Fruit fly (Drosophila melanogaster): ENCODE measurements around the gene ND-MNLL.

ND-MNLL gene

DNA sequence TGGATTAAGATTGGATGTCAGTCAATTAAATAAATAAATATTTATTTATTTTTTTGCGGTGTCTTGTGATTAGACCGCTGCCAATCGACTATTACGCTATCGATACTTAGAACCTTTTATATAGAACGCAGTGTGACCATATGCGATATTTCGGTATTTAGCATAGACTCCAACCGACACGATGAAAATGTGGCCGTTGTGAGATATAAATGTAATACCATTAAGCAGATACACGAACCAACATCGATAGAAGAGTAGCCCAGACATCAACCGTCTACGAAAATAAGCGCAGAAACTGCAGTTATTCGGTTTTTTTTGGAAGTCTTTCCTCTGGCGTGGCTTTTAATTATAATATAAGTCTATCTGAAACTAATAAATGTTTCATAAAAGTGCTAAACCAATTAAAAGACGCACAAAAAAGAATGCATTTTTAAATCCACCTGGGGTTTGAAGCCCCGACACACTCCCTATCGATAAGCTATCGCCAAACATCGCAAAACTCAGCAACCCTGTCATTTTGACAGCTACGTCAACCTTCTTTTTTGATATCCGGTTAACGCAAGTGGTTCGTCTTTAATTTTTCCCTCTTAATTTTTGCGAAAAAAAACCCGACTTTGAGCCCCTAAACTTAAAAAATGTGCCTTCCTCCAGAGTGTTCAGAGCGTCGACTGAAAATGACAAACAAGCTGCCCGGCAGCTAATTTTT, 39.8 kb upstream of the ND-MNLL start, which contains the start of the genes Dhdds and RpS14a:
Dhdds (minus strand) TSS at position 142 of the 706 bp plus-strand sequence.
RpS14a (plus strand) TSS at position 533 of the 706 bp plus-strand sequence.
- TF ChIP-seq Jra (GFP tag; optimal IDR thresholded peaks at IDR 0.05) (no peak), Hr83 (GFP tag; optimal IDR thresholded peaks at IDR 0.05; ENCODE audit: poor library complexity, severe bottlenecking) (peak; percentile 44), CrebA (GFP tag; optimal IDR thresholded peaks at IDR 0.05; ENCODE audit: borderline replicate concordance) (no peak), Dfd (GFP tag; optimal IDR thresholded peaks at IDR 0.05) (no peak), tai (GFP tag; optimal IDR thresholded peaks at IDR 0.05) (no peak), CG32264 (GFP tag; optimal IDR thresholded peaks at IDR 0.05) (no peak), Vsx2 (GFP tag; optimal IDR thresholded peaks at IDR 0.05; ENCODE audit: partially characterized antibody) (no peak), dmrt93B (GFP tag; optimal IDR thresholded peaks at IDR 0.05) (peak; percentile 81), sage (GFP tag; optimal IDR thresholded peaks at IDR 0.05) (peak; percentile 12), ey (GFP tag; optimal IDR thresholded peaks at IDR 0.05) (no peak), Rel (GFP tag; optimal IDR thresholded peaks at IDR 0.05) (no peak), Rel (tag; optimal IDR thresholded peaks at IDR 0.05) (peak; percentile 0), lola (GFP tag; optimal IDR thresholded peaks at IDR 0.05) (no peak), GATAd (GFP tag; optimal IDR thresholded peaks at IDR 0.05) (no peak), CG9705 (GFP tag; optimal IDR thresholded peaks at IDR 0.05) (peak; percentile 50), psq (GFP tag; optimal IDR thresholded peaks at IDR 0.05) (peak; percentile 37), Hr78 (GFP tag; optimal IDR thresholded peaks at IDR 0.05) (no peak), N (GFP tag; optimal IDR thresholded peaks at IDR 0.05) (no peak), dl (GFP tag; optimal IDR thresholded peaks at IDR 0.05; ENCODE audit: insufficient read depth in 1 of 2, partially characterized antibody in 2 of 2) (no peak), Myc (optimal IDR thresholded peaks at IDR 0.05) (peak; percentile 60), Dif (GFP tag; optimal IDR thresholded peaks at IDR 0.05; ENCODE audit: partially characterized antibody) (no peak), Hnf4 (GFP tag; optimal IDR thresholded peaks at IDR 0.05) (peak; percentile 10), dsf (GFP tag; optimal IDR thresholded peaks at IDR 0.05; ENCODE audit: borderline replicate concordance) (no peak), HLH106 (tag; optimal IDR thresholded peaks at IDR 0.05) (peak; percentile 38), brk (GFP tag; optimal IDR thresholded peaks at IDR 0.05) (peak; percentile 65), foxo (GFP tag; optimal IDR thresholded peaks at IDR 0.05) (peak in 1 of 2 experiments; percentile 34), h (GFP tag; optimal IDR thresholded peaks at IDR 0.05) (peak; percentile 46), sv (GFP tag; optimal IDR thresholded peaks at IDR 0.05) (peak; percentile 39), fru (GFP tag; optimal IDR thresholded peaks at IDR 0.05) (peak; percentile 42), Mio (GFP tag; optimal IDR thresholded peaks at IDR 0.05) (no peak), rgr (GFP tag; optimal IDR thresholded peaks at IDR 0.05) (peak; percentile 69), woc (GFP tag; optimal IDR thresholded peaks at IDR 0.05) (peak; percentile 4), br (GFP tag; optimal IDR thresholded peaks at IDR 0.05) (peak; percentile 48), OdsH (GFP tag; optimal IDR thresholded peaks at IDR 0.05) (peak; percentile 39), jim (GFP tag; optimal IDR thresholded peaks at IDR 0.05) (no peak), Sp1 (GFP tag; optimal IDR thresholded peaks at IDR 0.05) (peak; percentile 66), Abd-B (GFP tag; optimal IDR thresholded peaks at IDR 0.05) (no peak), pan (optimal IDR thresholded peaks at IDR 0.05) (no peak)

DNA sequence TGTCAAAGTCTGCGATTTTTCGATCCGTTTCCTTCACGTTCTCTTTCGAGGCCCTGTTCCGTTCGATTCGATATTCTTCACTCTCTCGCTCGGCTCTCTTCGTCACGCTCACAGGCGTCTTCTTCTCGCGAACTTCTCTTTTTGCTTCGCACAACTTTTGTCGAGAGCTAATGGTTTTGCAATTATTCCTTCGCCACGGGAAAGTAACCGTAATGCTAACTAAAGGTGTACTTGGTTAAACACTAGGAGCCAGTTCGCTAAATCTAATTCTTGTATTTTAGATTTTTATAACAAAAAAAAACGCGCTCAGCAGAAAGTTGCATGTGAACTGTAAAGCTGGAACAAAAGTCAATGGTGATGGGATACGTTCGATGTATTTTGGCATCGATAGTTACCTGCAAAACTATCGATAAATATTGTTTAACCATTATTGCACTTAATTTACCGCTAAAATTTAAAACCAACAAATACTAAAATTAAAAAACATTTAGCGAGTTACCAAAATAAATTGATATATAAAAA, 37.5 kb upstream of the ND-MNLL start, which contains the start of gene mahe:
mahe (minus strand) TSS at position 355 of the 522 bp plus-strand sequence.
- TF ChIP-seq brk (GFP tag; optimal IDR thresholded peaks at IDR 0.05) (peak; percentile 34), dl (GFP tag; optimal IDR thresholded peaks at IDR 0.05; ENCODE audit: insufficient read depth in 1 of 2, partially characterized antibody in 2 of 2) (peak; percentile 7 to 47), rgr (GFP tag; optimal IDR thresholded peaks at IDR 0.05) (peak; percentile 4), Mio (GFP tag; optimal IDR thresholded peaks at IDR 0.05) (peak; percentile 7), dmrt93B (GFP tag; optimal IDR thresholded peaks at IDR 0.05) (no peak), N (GFP tag; optimal IDR thresholded peaks at IDR 0.05) (no peak), sage (GFP tag; optimal IDR thresholded peaks at IDR 0.05) (no peak), Sp1 (GFP tag; optimal IDR thresholded peaks at IDR 0.05) (peak; percentile 8), Dif (GFP tag; optimal IDR thresholded peaks at IDR 0.05; ENCODE audit: partially characterized antibody) (peak; percentile 54), h (GFP tag; optimal IDR thresholded peaks at IDR 0.05) (peak; percentile 7), Jra (GFP tag; optimal IDR thresholded peaks at IDR 0.05) (no peak)

All from whole organism, wandering third instar larva.